Fruit fly (Drosophila melanogaster) whole organism, embryonic: ENCODE data around the gene Rbp.
A peak's percentile ranks its signal among the peaks of the same experiment; 100 is the strongest.

ENCODE experiments used
- Atf-2 ChIP-seq: fragments of 200-800 bp; sonication (Bioruptor generic); optimal IDR thresholded peaks from 2 replicates; lab custom pipeline; 2016; ENCODE audit warnings: missing biosample characterization, missing genetic modification characterization
- CG10431 ChIP-seq: fragments of 200-800 bp; sonication (Bioruptor generic); optimal IDR thresholded peaks from 3 replicates; lab custom pipeline; 2018; ENCODE audit warnings: missing biosample characterization, mild to moderate bottlenecking, missing genetic modification characterization
- CG10979 ChIP-seq: fragments of 200-800 bp; sonication (Bioruptor generic); optimal IDR thresholded peaks from 2 replicates; lab custom pipeline; 2018; ENCODE audit warnings: missing biosample characterization, mild to moderate bottlenecking, missing genetic modification characterization, moderate library complexity
- CG11398 ChIP-seq: fragments of 200-800 bp; sonication (Bioruptor generic); optimal IDR thresholded peaks from 2 replicates; lab custom pipeline; 2016; ENCODE audit warnings: missing biosample characterization, missing genetic modification characterization
- CG11696 ChIP-seq: fragments of 200-800 bp; sonication (Bioruptor generic); IDR thresholded peaks from 2 replicates; pipeline ENCODE4 v1.3.6; 2022; ENCODE audit warnings: missing biosample characterization, missing genetic modification characterization
- CG12236 ChIP-seq: fragments of 200-800 bp; sonication (Bioruptor generic); optimal IDR thresholded peaks from 2 replicates; lab custom pipeline; 2016; ENCODE audit warnings: missing biosample characterization, missing genetic modification characterization
- CG14050 ChIP-seq: fragments of 200-800 bp; sonication (Bioruptor generic); IDR thresholded peaks from 3 replicates; pipeline ENCODE4 v1.3.6; 2022; ENCODE audit warnings: missing biosample characterization, missing genetic modification characterization
- CG16779 ChIP-seq: fragments of 200-800 bp; sonication (Bioruptor generic); IDR thresholded peaks from 2 replicates; pipeline ENCODE4 v1.3.6; 2022; ENCODE audit warnings: missing biosample characterization, missing genetic modification characterization
- CG16815 ChIP-seq: fragments of 200-800 bp; sonication (Bioruptor generic); optimal IDR thresholded peaks from 3 replicates; lab custom pipeline; 2017; ENCODE audit warnings: missing biosample characterization, mild to moderate bottlenecking, missing genetic modification characterization
- CG17829 ChIP-seq: fragments of 200-800 bp; optimal IDR thresholded peaks from 2 replicates; lab custom pipeline; 2019; ENCODE audit warnings: missing biosample characterization, mild to moderate bottlenecking, missing genetic modification characterization, moderate library complexity
- CG18262 ChIP-seq: fragments of 200-800 bp; optimal IDR thresholded peaks from 3 replicates; lab custom pipeline; 2019; ENCODE audit warnings: missing biosample characterization, mild to moderate bottlenecking, missing genetic modification characterization, moderate library complexity
- CG2120 ChIP-seq: fragments of 200-800 bp; sonication (Bioruptor generic); optimal IDR thresholded peaks from 3 replicates; lab custom pipeline; 2016; ENCODE audit warnings: missing biosample characterization, missing genetic modification characterization
- CG32532 ChIP-seq: fragments of 200-800 bp; sonication (Bioruptor generic); IDR thresholded peaks from 2 replicates; pipeline ENCODE4 v1.3.6; 2022; ENCODE audit warnings: missing biosample characterization, missing genetic modification characterization
- CG3847 ChIP-seq: fragments of 200-800 bp; sonication (Bioruptor generic); IDR thresholded peaks from 2 replicates; pipeline ENCODE4 v1.3.6; 2022; ENCODE audit warnings: missing biosample characterization, missing genetic modification characterization
- CG42726 ChIP-seq: fragments of 200-800 bp; sonication (Bioruptor generic); IDR thresholded peaks from 2 replicates; pipeline ENCODE4 v1.3.6; 2022; ENCODE audit warnings: missing biosample characterization, missing genetic modification characterization; ENCODE audit not compliant: partially characterized antibody
- CG7357 ChIP-seq: fragments of 200-800 bp; sonication (Bioruptor generic); IDR thresholded peaks from 3 replicates; pipeline ENCODE4 v1.3.6; 2022; ENCODE audit warnings: missing biosample characterization, missing genetic modification characterization
- CG7928 ChIP-seq: fragments of 200-800 bp; sonication (Bioruptor generic); optimal IDR thresholded peaks from 2 replicates; lab custom pipeline; 2017; ENCODE audit warnings: missing biosample characterization, mild to moderate bottlenecking, missing genetic modification characterization
- D19B ChIP-seq: fragments of 200-800 bp; sonication (Bioruptor generic); optimal IDR thresholded peaks from 2 replicates; lab custom pipeline; 2017; ENCODE audit warnings: missing biosample characterization, mild to moderate bottlenecking, missing genetic modification characterization
- E2f1 ChIP-seq: fragments of 200-800 bp; sonication (Bioruptor generic); IDR thresholded peaks from 2 replicates; pipeline ENCODE4 v1.3.6; 2022; ENCODE audit warnings: missing biosample characterization, missing genetic modification characterization
- Fer3 ChIP-seq: fragments of 200-800 bp; sonication (Bioruptor generic); optimal IDR thresholded peaks from 2 replicates; lab custom pipeline; 2018; ENCODE audit warnings: missing biosample characterization, mild to moderate bottlenecking, missing genetic modification characterization, moderate library complexity
- Gsc ChIP-seq: fragments of 200-800 bp; sonication (Bioruptor generic); IDR thresholded peaks from 2 replicates; pipeline ENCODE4 v1.3.6; 2022; ENCODE audit warnings: missing biosample characterization, missing genetic modification characterization
- HLH4C ChIP-seq: fragments of 200-800 bp; sonication (Bioruptor generic); IDR thresholded peaks from 3 replicates; pipeline ENCODE4 v1.3.6; 2022; ENCODE audit warnings: missing biosample characterization, missing genetic modification characterization; ENCODE audit not compliant: partially characterized antibody
- HLH54F ChIP-seq: fragments of 200-800 bp; sonication (Bioruptor generic); optimal IDR thresholded peaks from 3 replicates; lab custom pipeline; 2016; ENCODE audit warnings: missing biosample characterization, missing genetic modification characterization
- Hr51 ChIP-seq, 2 experiments: fragments of 200-800 bp; sonication (Bioruptor generic); optimal IDR thresholded peaks; 2 replicates in 1 of 2; 3 replicates in 1 of 2; lab custom pipeline; 2016 to 2018; ENCODE audit warnings: missing biosample characterization in 2 of 2, missing genetic modification characterization in 2 of 2, mild to moderate bottlenecking in 1 of 2, moderate library complexity in 1 of 2
- MBD-R2 ChIP-seq: fragments of 200-800 bp; sonication (Bioruptor generic); IDR thresholded peaks from 2 replicates; pipeline ENCODE4 v1.3.6; 2022; ENCODE audit warnings: missing biosample characterization, missing genetic modification characterization
- Mad ChIP-seq: fragments of 200-800 bp; sonication (Bioruptor generic); optimal IDR thresholded peaks from 2 replicates; lab custom pipeline; 2016; ENCODE audit warnings: missing biosample characterization, missing genetic modification characterization
- Med ChIP-seq: fragments of 200-800 bp; sonication (Bioruptor generic); peaks from one replicate; lab custom pipeline; 2016; ENCODE audit warnings: missing biosample characterization, missing genetic modification characterization, mild to moderate bottlenecking, inconsistent platforms, moderate library complexity
- Scr ChIP-seq: fragments of 200-800 bp; sonication (Bioruptor generic); IDR thresholded peaks from 2 replicates; pipeline ENCODE4 v1.3.6; 2022; ENCODE audit warnings: missing biosample characterization, missing genetic modification characterization; ENCODE audit not compliant: partially characterized antibody
- Sin3A ChIP-seq: fragments of >200 bp; optimal IDR thresholded peaks from 2 replicates; lab custom pipeline; 2018
- Trl ChIP-seq, 3 experiments: fragments of >200 bp in 2 of 3; fragments of 200-800 bp in 1 of 3; sonication (Bioruptor generic) in 1 of 3; optimal IDR thresholded peaks; 2 replicates in 1 of 3; 3 replicates in 2 of 3; lab custom pipeline; 2016 to 2017; ENCODE audit warnings: missing biosample characterization in 1 of 3, missing genetic modification characterization in 1 of 3
- YL-1 ChIP-seq: fragments of 200-800 bp; sonication (Bioruptor generic); optimal IDR thresholded peaks from 3 replicates; lab custom pipeline; 2017; ENCODE audit warnings: missing biosample characterization, mild to moderate bottlenecking, missing genetic modification characterization
- chinmo ChIP-seq: fragments of 200-800 bp; sonication (Bioruptor generic); IDR thresholded peaks from 4 replicates; pipeline ENCODE4 v1.3.6; 2022; ENCODE audit warnings: missing biosample characterization, missing genetic modification characterization; ENCODE audit not compliant: partially characterized antibody
- fd102C ChIP-seq: fragments of 200-800 bp; sonication (Bioruptor generic); optimal IDR thresholded peaks from 2 replicates; lab custom pipeline; 2018; ENCODE audit warnings: missing biosample characterization, mild to moderate bottlenecking, missing genetic modification characterization, moderate library complexity
- gcm ChIP-seq: fragments of 200-800 bp; sonication (Bioruptor generic); optimal IDR thresholded peaks from 2 replicates; lab custom pipeline; 2019; ENCODE audit warnings: missing biosample characterization, mild to moderate bottlenecking, missing genetic modification characterization, moderate library complexity
- hbn ChIP-seq: fragments of 200-800 bp; sonication (Bioruptor generic); IDR thresholded peaks from 2 replicates; pipeline ENCODE4 v1.3.6; 2022; ENCODE audit warnings: missing biosample characterization, missing genetic modification characterization; ENCODE audit not compliant: partially characterized antibody
- inv ChIP-seq: fragments of 200-800 bp; sonication (Bioruptor generic); IDR thresholded peaks from 2 replicates; pipeline ENCODE4 v1.3.6; 2022; ENCODE audit warnings: missing biosample characterization, missing genetic modification characterization; ENCODE audit not compliant: partially characterized antibody
- lola ChIP-seq, 3 experiments: fragments of >200 bp in 2 of 3; fragments of 200-800 bp in 1 of 3; sonication (Bioruptor generic) in 1 of 3; optimal IDR thresholded peaks; 2 replicates each; lab custom pipeline; 2017 to 2019; ENCODE audit warnings: missing biosample characterization in 3 of 3, missing genetic modification characterization in 3 of 3, mild to moderate bottlenecking in 1 of 3, moderate library complexity in 1 of 3
- luna ChIP-seq: fragments of 200-800 bp; sonication (Bioruptor generic); optimal IDR thresholded peaks from 2 replicates; lab custom pipeline; 2016; ENCODE audit warnings: missing biosample characterization, missing genetic modification characterization
- oc ChIP-seq: fragments of 200-800 bp; sonication (Bioruptor generic); optimal IDR thresholded peaks from 2 replicates; lab custom pipeline; 2018; ENCODE audit warnings: missing biosample characterization, mild to moderate bottlenecking, missing genetic modification characterization, moderate library complexity
- pfk ChIP-seq: fragments of 200-800 bp; sonication (Bioruptor generic); optimal IDR thresholded peaks from 2 replicates; lab custom pipeline; 2018; ENCODE audit warnings: missing biosample characterization, mild to moderate bottlenecking, missing genetic modification characterization, moderate library complexity
- salm ChIP-seq: fragments of 200-800 bp; sonication (Bioruptor generic); optimal IDR thresholded peaks from 2 replicates; lab custom pipeline; 2018; ENCODE audit warnings: missing biosample characterization, mild to moderate bottlenecking, missing genetic modification characterization
- sug ChIP-seq: fragments of 200-800 bp; optimal IDR thresholded peaks from 2 replicates; lab custom pipeline; 2019; ENCODE audit warnings: missing biosample characterization, mild to moderate bottlenecking, missing genetic modification characterization, moderate library complexity
- tna ChIP-seq: fragments of 200-800 bp; sonication (Bioruptor generic); IDR thresholded peaks from 2 replicates; pipeline ENCODE4 v1.3.6; 2022; ENCODE audit warnings: missing biosample characterization, missing genetic modification characterization; ENCODE audit not compliant: partially characterized antibody
- toy ChIP-seq: fragments of 200-800 bp; sonication (Bioruptor generic); IDR thresholded peaks from 2 replicates; pipeline ENCODE4 v1.3.6; 2022; ENCODE audit warnings: missing biosample characterization, missing genetic modification characterization
- tup ChIP-seq: fragments of 200-800 bp; sonication (Bioruptor generic); optimal IDR thresholded peaks from 2 replicates; lab custom pipeline; 2016; ENCODE audit warnings: missing biosample characterization, mild to moderate bottlenecking, missing genetic modification characterization, moderate library complexity
- unpg ChIP-seq: fragments of 200-800 bp; sonication (Bioruptor generic); optimal IDR thresholded peaks from 3 replicates; lab custom pipeline; 2018; ENCODE audit warnings: missing biosample characterization, mild to moderate bottlenecking, missing genetic modification characterization, moderate library complexity
- usp ChIP-seq: fragments of >200 bp; optimal IDR thresholded peaks from 2 replicates; lab custom pipeline; 2017; ENCODE audit warnings: missing biosample characterization, missing genetic modification characterization
- vnd ChIP-seq: fragments of 200-800 bp; sonication (Bioruptor generic); IDR thresholded peaks from 3 replicates; pipeline ENCODE4 v1.3.6; 2022; ENCODE audit warnings: missing biosample characterization, missing genetic modification characterization; ENCODE audit not compliant: partially characterized antibody

Gene Rbp

DNA sequence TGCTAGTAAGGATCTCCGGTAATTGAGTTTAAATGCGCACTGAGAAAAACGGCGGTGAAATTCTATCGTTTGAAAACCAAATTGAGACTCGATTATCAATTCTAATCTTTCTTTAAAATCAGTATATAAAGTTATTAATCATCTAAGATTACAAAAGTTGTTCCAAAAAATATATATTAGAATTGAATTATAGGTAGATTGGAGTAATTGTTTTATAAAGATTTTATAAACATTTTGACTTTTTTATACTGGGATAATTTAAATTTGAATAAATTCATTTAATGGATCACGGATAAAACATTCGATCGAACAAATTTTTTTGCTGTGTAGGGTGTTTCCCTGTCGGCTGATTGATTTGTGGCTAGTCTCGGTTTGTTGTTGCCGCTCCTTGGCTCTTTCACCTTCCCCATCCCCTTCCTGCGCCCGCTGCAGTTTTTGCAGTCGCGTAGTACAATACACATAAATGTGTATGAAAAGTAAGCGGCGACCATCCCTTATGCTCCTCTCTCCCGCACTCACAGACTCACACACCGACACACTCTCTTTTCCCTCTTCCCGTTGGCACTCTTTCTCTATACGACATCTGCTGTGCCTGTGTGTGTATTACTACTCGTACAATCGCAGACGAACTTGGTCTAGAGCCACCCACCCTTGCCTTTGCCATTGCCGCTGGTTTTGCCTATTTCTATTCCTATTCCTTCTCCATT lies 44.5 kb downstream of the Rbp start (continued):
- TF ChIP-seq vnd (GFP tag; lab: Robert Waterston, UW) (no peak), Trl (optimal IDR thresholded peaks at IDR 0.05; lab: Kevin White, UChicago) (peak; percentile 56 to 82), Trl (GFP tag; optimal IDR thresholded peaks at IDR 0.05; lab: Kevin White, UChicago) (peak; percentile 1), CG7928 (GFP tag; lab: Kevin White, UChicago) (no peak), CG10431 (GFP tag; lab: Kevin White, UChicago) (peak; percentile 55), CG11696 (GFP tag; lab: Robert Waterston, UW) (no peak), gcm (GFP tag; lab: Kevin White, UChicago) (peak; percentile 81), CG42726 (GFP tag; lab: Robert Waterston, UW) (no peak), CG10979 (tag; lab: Kevin White, UChicago) (peak; percentile 90), Fer3 (tag; lab: Kevin White, UChicago) (peak; percentile 17), Gsc (GFP tag; lab: Robert Waterston, UW) (no peak), CG12236 (GFP tag; lab: Kevin White, UChicago) (no peak), inv (no peak), hbn (GFP tag; lab: Robert Waterston, UW) (no peak), toy (GFP tag; lab: Robert Waterston, UW) (no peak), CG14050 (GFP tag; lab: Robert Waterston, UW) (no peak), sug (tag; lab: Kevin White, UChicago) (peak; percentile 47), HLH54F (peak; percentile 29), CG18262 (tag; lab: Kevin White, UChicago) (peak; percentile 93), Med (GFP tag; lab: Kevin White, UChicago) (peak; percentile 52), fd102C (peak; percentile 48), D19B (no peak), MBD-R2 (GFP tag; lab: Robert Waterston, UW) (no peak), CG7357 (no peak), tup (GFP tag; lab: Kevin White, UChicago) (no peak), chinmo (GFP tag; lab: Robert Waterston, UW) (peak; percentile 75; the same call in 3 of the 4 replicates), Sin3A (no peak), CG3847 (GFP tag; lab: Robert Waterston, UW) (no peak), Atf-2 (peak; percentile 17), lola (GFP tag; optimal IDR thresholded peaks at IDR 0.05; lab: Kevin White, UChicago) (peak in 1 of 3 experiments; percentile 96), pfk (GFP tag; lab: Kevin White, UChicago) (no peak), CG32532 (GFP tag; lab: Robert Waterston, UW) (0 out of 2 replicates have a peak, but pooled peaks have one; percentile 13), HLH4C (GFP tag; lab: Robert Waterston, UW) (no peak), Mad (GFP tag; lab: Kevin White, UChicago) (peak; percentile 45), tna (GFP tag; lab: Robert Waterston, UW) (no peak), luna (GFP tag; lab: Kevin White, UChicago) (no peak), Scr (no peak), usp (GFP tag; lab: Kevin White, UChicago) (no peak), oc (no peak), CG2120 (peak; percentile 32), unpg (GFP tag; lab: Kevin White, UChicago) (peak; percentile 78), CG17829 (tag; lab: Kevin White, UChicago) (peak; percentile 88), salm (peak; percentile 49), Hr51 (GFP tag; optimal IDR thresholded peaks at IDR 0.05; lab: Kevin White, UChicago) (peak; percentile 11 to 84), CG16815 (GFP tag; lab: Kevin White, UChicago) (peak; percentile 87), CG16779 (no peak), E2f1 (GFP tag; lab: Robert Waterston, UW) (peak; percentile 70), YL-1 (GFP tag; lab: Kevin White, UChicago) (peak; percentile 14), CG11398 (GFP tag; lab: Kevin White, UChicago) (no peak)
